Worm (Caenorhabditis elegans) whole organism, L3 larva: ENCODE data around the gene C28H8.5.

Experiments
- aly-2 ChIP-seq: fragments of 150-350 bp; optimal IDR thresholded peaks from 2 replicates; lab custom pipeline; 2014; ENCODE audit warnings: missing biosample characterization, missing genetic modification characterization
- ceh-82 ChIP-seq: fragments of 150-350 bp; optimal IDR thresholded peaks from 2 replicates; lab custom pipeline; 2014; ENCODE audit warnings: missing biosample characterization, missing genetic modification characterization
- daf-12 ChIP-seq: fragments of 150-350 bp; optimal IDR thresholded peaks from 2 replicates; lab custom pipeline; 2014; ENCODE audit warnings: missing biosample characterization, missing genetic modification reagents, missing genetic modification characterization
- fos-1 ChIP-seq: fragments of 150-350 bp; optimal IDR thresholded peaks from 2 replicates; lab custom pipeline; 2014; ENCODE audit warnings: missing biosample characterization, missing genetic modification characterization
- lin-15B ChIP-seq: fragments of 150-350 bp; optimal IDR thresholded peaks from 2 replicates; lab custom pipeline; 2014; ENCODE audit warnings: missing biosample characterization, missing genetic modification characterization
- lsy-12 ChIP-seq: sonication (generic microtip); optimal IDR thresholded peaks from 2 replicates; lab custom pipeline; 2016; ENCODE audit warnings: mild to moderate bottlenecking, missing genetic modification characterization, missing compliant biosample characterization
- nhr-11 ChIP-seq: fragments of 150-350 bp; optimal IDR thresholded peaks from 2 replicates; lab custom pipeline; 2014; ENCODE audit warnings: missing biosample characterization, missing genetic modification characterization
- nhr-237 ChIP-seq: fragments of 150-350 bp; optimal IDR thresholded peaks from 2 replicates; lab custom pipeline; 2014; ENCODE audit warnings: missing biosample characterization, missing genetic modification characterization

ce11 chrIII:5836261-5836660 lies 47.8 kb upstream of the C28H8.5 start:
- TF ChIP-seq lsy-12 (tag; lab: Kevin White, UChicago) (no peak), aly-2 (tag; lab: Kevin White, UChicago) (no peak), fos-1 (tag; lab: Kevin White, UChicago) (no peak), nhr-11 (tag; lab: Kevin White, UChicago) (no peak), lin-15B (tag; lab: Kevin White, UChicago) (no peak), daf-12 (tag; lab: Kevin White, UChicago) (no peak), nhr-237 (tag; lab: Kevin White, UChicago) (no peak), ceh-82 (tag; lab: Kevin White, UChicago) (no peak)
